Worm (Caenorhabditis elegans) whole organism, young adult: ENCODE data around the gene eat-6.

Experiments
- akir-1 ChIP-seq: fragments of 200-800 bp; sonication (Bioruptor generic); optimal IDR thresholded peaks from 2 replicates; lab custom pipeline; 2018; ENCODE audit warnings: mild to moderate bottlenecking, missing genetic modification characterization, moderate library complexity, missing compliant biosample characterization
- ama-1 ChIP-seq, 3 experiments: fragments of 150-350 bp in 1 of 3; sonication (generic microtip) in 2 of 3; optimal IDR thresholded peaks; 2 replicates each; lab custom pipeline; 2014 to 2018; ENCODE audit warnings: missing biosample characterization in 2 of 3, missing genetic modification characterization in 2 of 3, missing genetic modification reagents in 2 of 3
- aptf-2 ChIP-seq: fragments of 200-800 bp; sonication (Bioruptor generic); conservative IDR thresholded peaks from 2 replicates; pipeline ENCODE4 v1.3.6; 2022; ENCODE audit warnings: missing genetic modification reagents, missing genetic modification characterization, missing compliant biosample characterization
- athp-1 ChIP-seq: sonication (generic microtip); optimal IDR thresholded peaks from 2 replicates; lab custom pipeline; 2017; ENCODE audit warnings: mild to moderate bottlenecking, missing genetic modification characterization, missing compliant biosample characterization
- ceh-79 ChIP-seq: sonication (generic microtip); optimal IDR thresholded peaks from 2 replicates; lab custom pipeline; 2017; ENCODE audit warnings: mild to moderate bottlenecking, missing genetic modification characterization, missing compliant biosample characterization
- chd-7 ChIP-seq: sonication (generic microtip); optimal IDR thresholded peaks from 2 replicates; lab custom pipeline; 2016; ENCODE audit warnings: mild to moderate bottlenecking, missing genetic modification characterization, moderate library complexity, missing compliant biosample characterization
- dpff-1 ChIP-seq: sonication (generic microtip); optimal IDR thresholded peaks from 2 replicates; lab custom pipeline; 2017; ENCODE audit warnings: mild to moderate bottlenecking, missing genetic modification characterization, missing compliant biosample characterization
- egl-44 ChIP-seq: fragments of 200-800 bp; sonication (Bioruptor generic); IDR thresholded peaks from 2 replicates; pipeline ENCODE4 v1.3.6; 2022; ENCODE audit warnings: missing genetic modification reagents, missing genetic modification characterization, missing compliant biosample characterization
- lin-35 ChIP-seq, 3 experiments: fragments of 150-350 bp in 2 of 3; sonication (generic microtip) in 1 of 3; optimal IDR thresholded peaks; 2 replicates each; lab custom pipeline; 2014 to 2018; ENCODE audit warnings: missing biosample characterization in 3 of 3, missing genetic modification characterization in 3 of 3, missing genetic modification reagents in 3 of 3
- madf-8 ChIP-seq: fragments of 200-800 bp; sonication (Bioruptor generic); conservative IDR thresholded peaks from 2 replicates; pipeline ENCODE4 v1.3.6; 2022; ENCODE audit warnings: missing genetic modification reagents, missing genetic modification characterization, missing compliant biosample characterization
- nhr-90 ChIP-seq: sonication (generic microtip); optimal IDR thresholded peaks from 2 replicates; lab custom pipeline; 2016; ENCODE audit warnings: missing genotype, mild to moderate bottlenecking, missing genetic modification characterization, missing compliant biosample characterization
- snpc-4 ChIP-seq, 5 experiments: fragments of 150-350 bp in 1 of 5; sonication (generic microtip) in 4 of 5; optimal IDR thresholded peaks; 2 replicates each; lab custom pipeline; 2014 to 2018; ENCODE audit warnings: missing genetic modification characterization in 5 of 5, missing biosample characterization in 3 of 5, antibody characterized with exemption in 2 of 5, mild to moderate bottlenecking in 2 of 5, missing compliant biosample characterization in 2 of 5, missing genotype in 2 of 5, moderate library complexity in 2 of 5, missing genetic modification reagents in 1 of 5

ce11 chrV:13129895-13130294, at the start of gene eat-6:
- TF ChIP-seq dpff-1 = no peak
- TF ChIP-seq athp-1 (tag; lab: Kevin White, UChicago) = no peak
- TF ChIP-seq madf-8 = no peak
- no peak for TF ChIP-seq egl-44 (GFP tag; lab: Robert Waterston, UW)
- no peak for TF ChIP-seq akir-1 (GFP tag; lab: Kevin White, UChicago)
- no peak for TF ChIP-seq snpc-4 (GFP tag; optimal IDR thresholded peaks at IDR 0.05; lab: Kevin White, UChicago)
- TF ChIP-seq snpc-4 (tag; optimal IDR thresholded peaks at IDR 0.05; lab: Kevin White, UChicago) = no peak
- TF ChIP-seq ceh-79 (tag; lab: Kevin White, UChicago) = no peak
- no peak for TF ChIP-seq chd-7 (tag; lab: Kevin White, UChicago)
- TF ChIP-seq ama-1 (optimal IDR thresholded peaks at IDR 0.05; lab: Kevin White, UChicago) = no peak
- TF ChIP-seq ama-1 (GFP tag; optimal IDR thresholded peaks at IDR 0.05; lab: Kevin White, UChicago) = no peak
- no peak for TF ChIP-seq lin-35 (GFP tag; optimal IDR thresholded peaks at IDR 0.05; lab: Kevin White, UChicago)
- TF ChIP-seq nhr-90 (tag; lab: Kevin White, UChicago) = no peak
- TF ChIP-seq aptf-2 (GFP tag; lab: Robert Waterston, UW) = no peak
